Worm (Caenorhabditis elegans) whole organism, L1 larva: ENCODE measurements around the gene sao-1.

Source experiments
- C34B4.2 ChIP-seq: sonication (generic microtip); optimal IDR thresholded peaks from 2 replicates; lab custom pipeline; 2017; ENCODE audit warnings: mild to moderate bottlenecking, missing genetic modification characterization, missing compliant biosample characterization
- F16B12.6 ChIP-seq: fragments of 150-350 bp; optimal IDR thresholded peaks from 2 replicates; lab custom pipeline; 2014; ENCODE audit warnings: missing biosample characterization, missing genetic modification characterization
- alr-1 ChIP-seq: fragments of 200-800 bp; sonication (Bioruptor generic); optimal IDR thresholded peaks from 2 replicates; lab custom pipeline; 2018; ENCODE audit warnings: borderline replicate concordance, mild to moderate bottlenecking, missing genetic modification characterization, missing compliant biosample characterization
- aly-2 ChIP-seq: fragments of 150-350 bp; optimal IDR thresholded peaks from 2 replicates; lab custom pipeline; 2014; ENCODE audit warnings: missing biosample characterization, missing genetic modification characterization
- ama-1 ChIP-seq: fragments of 150-350 bp; optimal IDR thresholded peaks from 2 replicates; lab custom pipeline; 2014
- blmp-1 ChIP-seq: fragments of 150-350 bp; optimal IDR thresholded peaks from 2 replicates; lab custom pipeline; 2014; ENCODE audit warnings: missing biosample characterization, missing genetic modification characterization
- ces-1 ChIP-seq: fragments of 150-350 bp; optimal IDR thresholded peaks from 2 replicates; lab custom pipeline; 2014; ENCODE audit warnings: missing biosample characterization, missing genetic modification reagents, missing genetic modification characterization
- dsc-1 ChIP-seq: sonication (generic microtip); optimal IDR thresholded peaks from 2 replicates; lab custom pipeline; 2016; ENCODE audit warnings: mild to moderate bottlenecking, missing genetic modification characterization, missing compliant biosample characterization
- efl-1 ChIP-seq, 4 experiments: fragments of 150-350 bp; optimal IDR thresholded peaks in 3 of 4; peaks in 1 of 4; 1 replicate in 1 of 4; 2 replicates in 3 of 4; lab custom pipeline; 2014; ENCODE audit warnings: missing biosample characterization in 2 of 4, missing genetic modification characterization in 2 of 4, missing genetic modification reagents in 2 of 4
- egl-13 ChIP-seq: sonication (generic microtip); optimal IDR thresholded peaks from 2 replicates; lab custom pipeline; 2016; ENCODE audit warnings: missing genotype, missing genetic modification reagents, missing genetic modification characterization, missing compliant biosample characterization
- elt-3 ChIP-seq, 6 experiments: fragments of 150-350 bp in 1 of 6; sonication (generic microtip); optimal IDR thresholded peaks; 2 replicates each; lab custom pipeline; 2017 to 2018; ENCODE audit warnings: missing biosample characterization in 6 of 6, missing genetic modification characterization in 6 of 6, inconsistent platforms in 1 of 6
- grh-1 ChIP-seq: fragments of 200-800 bp; sonication (Bioruptor generic); IDR thresholded peaks from 2 replicates; pipeline ENCODE4 v1.3.6; 2022; ENCODE audit warnings: missing genetic modification reagents, missing genetic modification characterization, missing compliant biosample characterization
- lin-13 ChIP-seq: fragments of 150-350 bp; optimal IDR thresholded peaks from 2 replicates; lab custom pipeline; 2014; ENCODE audit warnings: missing biosample characterization, missing genetic modification reagents, missing genetic modification characterization
- lin-14 ChIP-seq: fragments of 200-800 bp; sonication (Bioruptor generic); optimal IDR thresholded peaks from 2 replicates; lab custom pipeline; 2018; ENCODE audit warnings: mild to moderate bottlenecking, missing genetic modification characterization, moderate library complexity, missing compliant biosample characterization
- lin-35 ChIP-seq, 2 experiments: fragments of 150-350 bp; optimal IDR thresholded peaks; 2 replicates each; lab custom pipeline; 2014; ENCODE audit warnings: missing biosample characterization in 2 of 2, missing genetic modification characterization in 2 of 2, missing genetic modification reagents in 2 of 2
- lsy-2 ChIP-seq, 2 experiments: fragments of 150-350 bp; optimal IDR thresholded peaks; 2 replicates each; lab custom pipeline; 2014; ENCODE audit warnings: missing biosample characterization in 2 of 2, missing genetic modification characterization in 2 of 2
- mab-9 ChIP-seq: fragments of 200-800 bp; sonication (Bioruptor generic); IDR thresholded peaks from 2 replicates; pipeline ENCODE4 v1.3.6; 2022; ENCODE audit warnings: missing genetic modification reagents, missing genetic modification characterization, missing compliant biosample characterization
- mdl-1 ChIP-seq, 2 experiments: fragments of 150-350 bp; optimal IDR thresholded peaks; 2 replicates each; lab custom pipeline; 2014 to 2017; ENCODE audit warnings: missing biosample characterization in 2 of 2, missing genetic modification characterization in 2 of 2, inconsistent platforms in 1 of 2
- mep-1 ChIP-seq: fragments of 150-350 bp; optimal IDR thresholded peaks from 2 replicates; lab custom pipeline; 2014; ENCODE audit warnings: missing biosample characterization, missing genetic modification characterization
- nhr-11 ChIP-seq: fragments of 150-350 bp; optimal IDR thresholded peaks from 2 replicates; lab custom pipeline; 2014; ENCODE audit warnings: missing biosample characterization, missing genetic modification characterization
- nhr-19 ChIP-seq: fragments of 200-800 bp; sonication (Bioruptor generic); conservative IDR thresholded peaks from 2 replicates; pipeline ENCODE4 v1.3.6; 2022; ENCODE audit warnings: missing genetic modification characterization, missing compliant biosample characterization
- nhr-20 ChIP-seq: sonication (generic microtip); optimal IDR thresholded peaks from 2 replicates; lab custom pipeline; 2016; ENCODE audit warnings: mild to moderate bottlenecking, missing genetic modification characterization, missing compliant biosample characterization
- nhr-237 ChIP-seq: fragments of 150-350 bp; optimal IDR thresholded peaks from 2 replicates; lab custom pipeline; 2014; ENCODE audit warnings: missing biosample characterization, missing genetic modification characterization
- nhr-76 ChIP-seq: sonication (generic microtip); optimal IDR thresholded peaks from 2 replicates; lab custom pipeline; 2017; ENCODE audit warnings: missing biosample characterization, missing genetic modification characterization
- nhr-77 ChIP-seq: fragments of 150-350 bp; optimal IDR thresholded peaks from 2 replicates; lab custom pipeline; 2014; ENCODE audit warnings: missing biosample characterization, missing genetic modification characterization
- nhr-90 ChIP-seq: sonication (generic microtip); optimal IDR thresholded peaks from 2 replicates; lab custom pipeline; 2016; ENCODE audit warnings: mild to moderate bottlenecking, missing genetic modification characterization, missing compliant biosample characterization; ENCODE audit not compliant: poor library complexity
- rnt-1 ChIP-seq: sonication (generic microtip); optimal IDR thresholded peaks from 2 replicates; lab custom pipeline; 2016; ENCODE audit warnings: mild to moderate bottlenecking, missing genetic modification characterization, moderate library complexity, missing compliant biosample characterization
- skn-1 ChIP-seq: fragments of 150-350 bp; optimal IDR thresholded peaks from 2 replicates; lab custom pipeline; 2014; ENCODE audit warnings: missing biosample characterization, missing genetic modification characterization
- snu-23 ChIP-seq: sonication (generic microtip); optimal IDR thresholded peaks from 2 replicates; lab custom pipeline; 2016; ENCODE audit warnings: missing genetic modification characterization, missing compliant biosample characterization
- sox-4 ChIP-seq: sonication (generic microtip); optimal IDR thresholded peaks from 2 replicates; lab custom pipeline; 2016; ENCODE audit warnings: missing genetic modification characterization, missing compliant biosample characterization
- sup-37 ChIP-seq: fragments of 200-800 bp; sonication (Bioruptor generic); optimal IDR thresholded peaks from 2 replicates; lab custom pipeline; 2018; ENCODE audit warnings: mild to moderate bottlenecking, missing genetic modification characterization, missing compliant biosample characterization
- tlp-1 ChIP-seq: fragments of 150-350 bp; optimal IDR thresholded peaks from 2 replicates; lab custom pipeline; 2014; ENCODE audit warnings: missing biosample characterization, missing genetic modification characterization
- unc-62 ChIP-seq: fragments of 150-350 bp; optimal IDR thresholded peaks from 2 replicates; lab custom pipeline; 2014; ENCODE audit warnings: missing biosample characterization, missing genetic modification reagents, missing genetic modification characterization
- zip-4 ChIP-seq: fragments of 200-800 bp; sonication (Bioruptor generic); optimal IDR thresholded peaks from 2 replicates; lab custom pipeline; 2018; ENCODE audit warnings: mild to moderate bottlenecking, missing genetic modification characterization, moderate library complexity, missing compliant biosample characterization

Gene sao-1

ce11 chrV:13923851-13924250, 39.9 kb upstream of the sao-1 start, which contains the start of gene srxa-11:
srxa-11 (plus strand) TSS chrV:13924151.
- TF ChIP-seq unc-62 (GFP tag; lab: Kevin White, UChicago): no peak
- no peak for TF ChIP-seq mab-9
- TF ChIP-seq nhr-11: no peak
- no peak for TF ChIP-seq aly-2 (tag; lab: Kevin White, UChicago)
- TF ChIP-seq, all 84 proteins: peak for 0

- TF ChIP-seq dsc-1 (tag; lab: Kevin White, UChicago): no peak
Measured at ce11 chrV:13926398-13926797, 37.3 kb upstream of the sao-1 start, which contains the start of gene srxa-12. srxa-12 (plus strand) TSS chrV:13926698.

- TF ChIP-seq zip-4 (GFP tag; lab: Kevin White, UChicago): no peak
Measured at ce11 chrV:13929503-13929902, 34.2 kb upstream of the sao-1 start, which contains the start of gene srxa-13. srxa-13 (plus strand) TSS chrV:13929803.

- TF ChIP-seq tlp-1 (tag; lab: Kevin White, UChicago) (no peak), C34B4.2 (tag; lab: Kevin White, UChicago) (no peak), ama-1 (lab: Kevin White, UChicago) (no peak), nhr-90 (tag; lab: Kevin White, UChicago) (no peak), sox-4 (tag; lab: Kevin White, UChicago) (no peak), lin-13 (no peak), lin-14 (GFP tag; lab: Kevin White, UChicago) (no peak), lin-35 (GFP tag; optimal IDR thresholded peaks at IDR 0.05; lab: Kevin White, UChicago) (no peak), skn-1 (tag; lab: Kevin White, UChicago) (no peak), F16B12.6 (no peak), snu-23 (GFP tag; lab: Kevin White, UChicago) (no peak)
Measured at ce11 chrV:13931225-13931624, 32.5 kb upstream of the sao-1 start, which contains the start of gene C06B3.16. C06B3.16 (plus strand) TSS chrV:13931525.

- TF ChIP-seq efl-1 (optimal IDR thresholded peaks at IDR 0.05; lab: Kevin White, UChicago) (no peak), efl-1 (GFP tag; optimal IDR thresholded peaks at IDR 0.05 in 1 of 2; lab: Kevin White, UChicago) (no peak), alr-1 (tag; lab: Kevin White, UChicago) (no peak), rnt-1 (tag; lab: Kevin White, UChicago) (no peak), mep-1 (tag; lab: Kevin White, UChicago) (no peak), sup-37 (GFP tag; lab: Kevin White, UChicago) (no peak), egl-13 (no peak), nhr-77 (no peak), unc-62 (GFP tag; lab: Kevin White, UChicago) (no peak), skn-1 (tag; lab: Kevin White, UChicago) (no peak), nhr-20 (tag; lab: Kevin White, UChicago) (no peak)
Measured at ce11 chrV:13931952-13932351, 31.8 kb upstream of the sao-1 start.

- TF ChIP-seq grh-1 (GFP tag; lab: Robert Waterston, UW) (0 out of 2 replicates have a peak, but pooled peaks have one; percentile 25), egl-13 (no peak), ama-1 (lab: Kevin White, UChicago) (peak; percentile 30), elt-3 (tag; optimal IDR thresholded peaks at IDR 0.05; lab: Kevin White, UChicago) (peak in 1 of 6 experiments; percentile 40), nhr-20 (tag; lab: Kevin White, UChicago) (peak; percentile 2)
- TF ChIP-seq, all 84 proteins: peak for 4
Measured at ce11 chrV:13934545-13934944, 29.2 kb upstream of the sao-1 start, which contains the start of gene R10D12.1. R10D12.1 (minus strand) TSS chrV:13934645.

ce11 chrV:13935423-13935822, 28.3 kb upstream of the sao-1 start:
- TF ChIP-seq C34B4.2 (tag; lab: Kevin White, UChicago): no peak
- peak; percentile 41 for TF ChIP-seq blmp-1
- no peak for TF ChIP-seq mdl-1 (tag; optimal IDR thresholded peaks at IDR 0.05; lab: Kevin White, UChicago)
- no peak for TF ChIP-seq ces-1 (GFP tag; lab: Kevin White, UChicago)
- TF ChIP-seq nhr-237 (tag; lab: Kevin White, UChicago): no peak
- no peak for TF ChIP-seq dsc-1 (tag; lab: Kevin White, UChicago)
- no peak for TF ChIP-seq nhr-76 (tag; lab: Kevin White, UChicago)
- peak in 5 of 6 experiments; percentile 25 to 93 (median 82) for TF ChIP-seq elt-3 (tag; optimal IDR thresholded peaks at IDR 0.05; lab: Kevin White, UChicago)
- TF ChIP-seq nhr-90 (tag; lab: Kevin White, UChicago): no peak
- peak in 1 of 2 experiments; percentile 2 for TF ChIP-seq lsy-2 (tag; optimal IDR thresholded peaks at IDR 0.05; lab: Kevin White, UChicago)
- no peak for TF ChIP-seq grh-1 (GFP tag; lab: Robert Waterston, UW)
- TF ChIP-seq nhr-19 (GFP tag; lab: Robert Waterston, UW): no peak
